Fruit fly (Drosophila melanogaster) whole organism, embryonic: ENCODE data around the gene CG10301.

Source experiments
- B-H2 ChIP-seq: fragments of 200-800 bp; sonication (Bioruptor generic); optimal IDR thresholded peaks from 2 replicates; lab custom pipeline; 2018; ENCODE audit warnings: missing biosample characterization, mild to moderate bottlenecking, missing genetic modification characterization
- Blimp-1 ChIP-seq: fragments of 200-800 bp; sonication (Bioruptor generic); optimal IDR thresholded peaks from 3 replicates; lab custom pipeline; 2018; ENCODE audit warnings: missing biosample characterization, missing genetic modification characterization, mild to moderate bottlenecking, moderate library complexity, missing genetic modification reagents
- CG12104 ChIP-seq: fragments of 200-800 bp; sonication (Bioruptor generic); optimal IDR thresholded peaks from 3 replicates; lab custom pipeline; 2016; ENCODE audit warnings: missing biosample characterization, missing genetic modification characterization
- CG12236 ChIP-seq: fragments of 200-800 bp; sonication (Bioruptor generic); optimal IDR thresholded peaks from 2 replicates; lab custom pipeline; 2016; ENCODE audit warnings: missing biosample characterization, missing genetic modification characterization
- CG12299 ChIP-seq: fragments of 200-800 bp; sonication (Bioruptor generic); optimal IDR thresholded peaks from 2 replicates; lab custom pipeline; 2018; ENCODE audit warnings: missing biosample characterization, mild to moderate bottlenecking, missing genetic modification characterization
- CG12769 ChIP-seq: fragments of 200-800 bp; sonication (Bioruptor generic); optimal IDR thresholded peaks from 2 replicates; lab custom pipeline; 2019; ENCODE audit warnings: missing biosample characterization, mild to moderate bottlenecking, missing genetic modification characterization, moderate library complexity
- CG14014 ChIP-seq: fragments of 200-800 bp; sonication (Bioruptor generic); IDR thresholded peaks from 2 replicates; pipeline ENCODE4 v1.3.6; 2022; ENCODE audit warnings: missing biosample characterization, missing genetic modification characterization
- CG14050 ChIP-seq: fragments of 200-800 bp; sonication (Bioruptor generic); IDR thresholded peaks from 3 replicates; pipeline ENCODE4 v1.3.6; 2022; ENCODE audit warnings: missing biosample characterization, missing genetic modification characterization
- CG17328 ChIP-seq: fragments of 200-800 bp; sonication (Bioruptor generic); IDR thresholded peaks from 2 replicates; pipeline ENCODE4 v1.3.6; 2022; ENCODE audit warnings: missing biosample characterization, missing genetic modification characterization
- CG17359 ChIP-seq: fragments of 200-800 bp; sonication (Bioruptor generic); optimal IDR thresholded peaks from 3 replicates; lab custom pipeline; 2018; ENCODE audit warnings: missing biosample characterization, mild to moderate bottlenecking, missing genetic modification characterization, moderate library complexity
- CG18011 ChIP-seq: fragments of 200-800 bp; sonication (Bioruptor generic); optimal IDR thresholded peaks from 2 replicates; lab custom pipeline; 2017; ENCODE audit warnings: missing biosample characterization, missing genetic modification characterization, mild to moderate bottlenecking, moderate library complexity, missing genotype
- CG32767 ChIP-seq: fragments of 200-800 bp; sonication (Bioruptor generic); IDR thresholded peaks from 2 replicates; pipeline ENCODE4 v1.3.6; 2022; ENCODE audit warnings: missing biosample characterization, missing genetic modification characterization
- CG32772 ChIP-seq: fragments of 200-800 bp; sonication (Bioruptor generic); IDR thresholded peaks from 2 replicates; pipeline ENCODE4 v1.3.6; 2022; ENCODE audit warnings: missing biosample characterization, missing genetic modification characterization
- CG33213 ChIP-seq: fragments of 200-800 bp; sonication (Bioruptor generic); optimal IDR thresholded peaks from 3 replicates; lab custom pipeline; 2016; ENCODE audit warnings: missing biosample characterization, missing genetic modification characterization
- CG4730 ChIP-seq: fragments of 200-800 bp; sonication (Bioruptor generic); IDR thresholded peaks from 2 replicates; pipeline ENCODE4 v1.3.6; 2022; ENCODE audit warnings: missing biosample characterization, missing genetic modification characterization
- CG5180 ChIP-seq: fragments of 200-800 bp; sonication (Bioruptor generic); optimal IDR thresholded peaks from 3 replicates; lab custom pipeline; 2017; ENCODE audit warnings: missing biosample characterization, missing genetic modification characterization, mild to moderate bottlenecking, moderate library complexity, missing genetic modification reagents
- CG8290 ChIP-seq, 3 experiments: fragments of 200-800 bp; sonication (Bioruptor generic); optimal IDR thresholded peaks; 2 replicates each; lab custom pipeline; 2016 to 2019; ENCODE audit warnings: missing biosample characterization in 3 of 3, missing genetic modification characterization in 3 of 3, mild to moderate bottlenecking in 2 of 3, moderate library complexity in 1 of 3
- CG9876 ChIP-seq: fragments of 200-800 bp; sonication (Bioruptor generic); optimal IDR thresholded peaks from 2 replicates; lab custom pipeline; 2016; ENCODE audit warnings: missing biosample characterization, missing genetic modification characterization
- CrebB ChIP-seq: fragments of 200-800 bp; sonication (Bioruptor generic); optimal IDR thresholded peaks from 3 replicates; lab custom pipeline; 2018; ENCODE audit warnings: missing biosample characterization, mild to moderate bottlenecking, missing genetic modification characterization
- D19B ChIP-seq: fragments of 200-800 bp; sonication (Bioruptor generic); optimal IDR thresholded peaks from 2 replicates; lab custom pipeline; 2017; ENCODE audit warnings: missing biosample characterization, mild to moderate bottlenecking, missing genetic modification characterization
- Fer1 ChIP-seq: fragments of 200-800 bp; sonication (Bioruptor generic); optimal IDR thresholded peaks from 2 replicates; lab custom pipeline; 2017; ENCODE audit warnings: missing biosample characterization, mild to moderate bottlenecking, missing genetic modification characterization
- Fer3 ChIP-seq: fragments of 200-800 bp; sonication (Bioruptor generic); optimal IDR thresholded peaks from 2 replicates; lab custom pipeline; 2018; ENCODE audit warnings: missing biosample characterization, mild to moderate bottlenecking, missing genetic modification characterization, moderate library complexity
- Gug ChIP-seq: fragments of 200-800 bp; sonication (Bioruptor generic); IDR thresholded peaks from 4 replicates; pipeline ENCODE4 v1.3.6; 2022; ENCODE audit warnings: missing biosample characterization, missing genetic modification characterization
- HLH3B ChIP-seq: fragments of 200-800 bp; sonication (Bioruptor generic); IDR thresholded peaks from 2 replicates; pipeline ENCODE4 v1.3.6; 2022; ENCODE audit warnings: missing biosample characterization, missing genetic modification characterization
- Hmr ChIP-seq: fragments of 200-800 bp; sonication (Bioruptor generic); optimal IDR thresholded peaks from 3 replicates; lab custom pipeline; 2017; ENCODE audit warnings: mild to moderate bottlenecking, missing biosample characterization, missing genetic modification reagents, missing genetic modification characterization
- Hmx ChIP-seq: fragments of 200-800 bp; sonication (Bioruptor generic); optimal IDR thresholded peaks from 2 replicates; lab custom pipeline; 2016; ENCODE audit warnings: missing biosample characterization, missing genetic modification characterization
- Med ChIP-seq: fragments of 200-800 bp; sonication (Bioruptor generic); peaks from one replicate; lab custom pipeline; 2016; ENCODE audit warnings: missing biosample characterization, missing genetic modification characterization, mild to moderate bottlenecking, inconsistent platforms, moderate library complexity
- Pdp1 ChIP-seq, 2 experiments: fragments of 200-800 bp; sonication (Bioruptor generic); optimal IDR thresholded peaks; 3 replicates each; lab custom pipeline; 2016; ENCODE audit warnings: missing biosample characterization in 2 of 2, missing genetic modification characterization in 2 of 2, mild to moderate bottlenecking in 1 of 2, moderate library complexity in 1 of 2
- Sox102F ChIP-seq: fragments of 200-800 bp; sonication (Bioruptor generic); optimal IDR thresholded peaks from 2 replicates; lab custom pipeline; 2018; ENCODE audit warnings: missing biosample characterization, mild to moderate bottlenecking, missing genetic modification characterization, moderate library complexity
- btn ChIP-seq: fragments of 200-800 bp; sonication (Bioruptor generic); optimal IDR thresholded peaks from 2 replicates; lab custom pipeline; 2016; ENCODE audit warnings: missing biosample characterization, missing genetic modification characterization
- cg ChIP-seq: fragments of 200-800 bp; sonication (Bioruptor generic); optimal IDR thresholded peaks from 3 replicates; lab custom pipeline; 2019; ENCODE audit warnings: missing biosample characterization, mild to moderate bottlenecking, missing genetic modification characterization, moderate library complexity
- chinmo ChIP-seq: fragments of 200-800 bp; sonication (Bioruptor generic); IDR thresholded peaks from 4 replicates; pipeline ENCODE4 v1.3.6; 2022; ENCODE audit warnings: missing biosample characterization, missing genetic modification characterization; ENCODE audit not compliant: partially characterized antibody
- ci ChIP-seq: fragments of 200-800 bp; sonication (Bioruptor generic); IDR thresholded peaks from 3 replicates; pipeline ENCODE4 v1.3.6; 2022; ENCODE audit warnings: missing biosample characterization, missing genetic modification characterization
- fd96Cb ChIP-seq: fragments of 200-800 bp; sonication (Bioruptor generic); optimal IDR thresholded peaks from 2 replicates; lab custom pipeline; 2018; ENCODE audit warnings: missing biosample characterization, mild to moderate bottlenecking, missing genetic modification characterization, moderate library complexity
- gfzf ChIP-seq: fragments of 200-800 bp; sonication (Bioruptor generic); optimal IDR thresholded peaks from 2 replicates; lab custom pipeline; 2016; ENCODE audit warnings: missing biosample characterization, mild to moderate bottlenecking, missing genetic modification characterization, moderate library complexity
- insv ChIP-seq, 2 experiments: fragments of 200-800 bp; sonication (Bioruptor generic); optimal IDR thresholded peaks; 3 replicates each; lab custom pipeline; 2016 to 2018; ENCODE audit warnings: missing biosample characterization in 2 of 2, missing genetic modification characterization in 2 of 2
- ken ChIP-seq: fragments of 200-800 bp; sonication (Bioruptor generic); IDR thresholded peaks from 3 replicates; pipeline ENCODE4 v1.3.6; 2022; ENCODE audit warnings: missing biosample characterization, missing genetic modification characterization
- mirr ChIP-seq: fragments of 200-800 bp; sonication (Bioruptor generic); optimal IDR thresholded peaks from 3 replicates; lab custom pipeline; 2018; ENCODE audit warnings: missing biosample characterization, mild to moderate bottlenecking, missing genetic modification characterization
- org-1 ChIP-seq: fragments of 200-800 bp; sonication (Bioruptor generic); optimal IDR thresholded peaks from 2 replicates; lab custom pipeline; 2017; ENCODE audit warnings: missing biosample characterization, missing genetic modification characterization
- phol ChIP-seq: fragments of 200-800 bp; sonication (Bioruptor generic); optimal IDR thresholded peaks from 3 replicates; lab custom pipeline; 2018; ENCODE audit warnings: missing biosample characterization, mild to moderate bottlenecking, missing genetic modification characterization, moderate library complexity
- prd ChIP-seq, 3 experiments: fragments of >200 bp in 2 of 3; fragments of 200-800 bp in 1 of 3; sonication (Bioruptor generic) in 1 of 3; optimal IDR thresholded peaks in 2 of 3; IDR thresholded peaks in 1 of 3; 2 replicates in 2 of 3; 3 replicates in 1 of 3; pipeline versions ENCODE4 v1.3.6 to Lab custom; 2017 to 2022; ENCODE audit warnings: missing biosample characterization in 1 of 3, missing genetic modification characterization in 1 of 3
- ro ChIP-seq: fragments of 200-800 bp; sonication (Bioruptor generic); IDR thresholded peaks from 2 replicates; pipeline ENCODE4 v1.3.6; 2022; ENCODE audit warnings: missing biosample characterization, missing genetic modification characterization
- scrt ChIP-seq: fragments of 200-800 bp; sonication (Bioruptor generic); optimal IDR thresholded peaks from 2 replicates; lab custom pipeline; 2018; ENCODE audit warnings: missing biosample characterization, mild to moderate bottlenecking, missing genetic modification characterization, moderate library complexity
- sd ChIP-seq: fragments of 200-800 bp; sonication (Bioruptor generic); optimal IDR thresholded peaks from 3 replicates; lab custom pipeline; 2018; ENCODE audit warnings: missing biosample characterization, mild to moderate bottlenecking, missing genetic modification characterization, moderate library complexity
- sens-2 ChIP-seq: fragments of 200-800 bp; sonication (Bioruptor generic); IDR thresholded peaks from 2 replicates; pipeline ENCODE4 v1.3.6; 2022; ENCODE audit warnings: missing biosample characterization, missing genetic modification characterization
- sna ChIP-seq: fragments of 200-800 bp; sonication (Bioruptor generic); IDR thresholded peaks from 2 replicates; pipeline ENCODE4 v1.3.6; 2022; ENCODE audit warnings: missing biosample characterization, missing genetic modification characterization; ENCODE audit not compliant: partially characterized antibody
- sug ChIP-seq: fragments of 200-800 bp; optimal IDR thresholded peaks from 2 replicates; lab custom pipeline; 2019; ENCODE audit warnings: missing biosample characterization, mild to moderate bottlenecking, missing genetic modification characterization, moderate library complexity
- vvl ChIP-seq: fragments of 200-800 bp; sonication (Bioruptor generic); IDR thresholded peaks from 2 replicates; pipeline ENCODE4 v1.3.6; 2022; ENCODE audit warnings: missing biosample characterization, missing genetic modification characterization

Gene CG10301

dm6 chr3R:23725711-23726349 lies 15.9 kb downstream of the CG10301 start (continued):
- TF ChIP-seq sd (tag; lab: Kevin White, UChicago) (peak; percentile 61), insv (GFP tag; optimal IDR thresholded peaks at IDR 0.05; lab: Kevin White, UChicago) (no peak), CG12299 (tag; lab: Kevin White, UChicago) (peak; percentile 30), vvl (GFP tag; lab: Robert Waterston, UW) (peak; percentile 46; the same call in 1 of the 2 replicates), chinmo (GFP tag; lab: Robert Waterston, UW) (0 out of 4 replicates have a peak, but pooled peaks have one; percentile 32), CG17328 (GFP tag; lab: Robert Waterston, UW) (no peak), org-1 (GFP tag; lab: Kevin White, UChicago) (peak; percentile 14), Fer1 (GFP tag; lab: Kevin White, UChicago) (peak; percentile 60), Gug (GFP tag; lab: Robert Waterston, UW) (no peak), sens-2 (GFP tag; lab: Robert Waterston, UW) (no peak), mirr (GFP tag; lab: Kevin White, UChicago) (peak; percentile 63), Hmr (GFP tag; lab: Kevin White, UChicago) (peak; percentile 53), Med (GFP tag; lab: Kevin White, UChicago) (peak; percentile 72), Fer3 (tag; lab: Kevin White, UChicago) (peak; percentile 30), CG18011 (GFP tag; lab: Kevin White, UChicago) (no peak), CG33213 (no peak), CG14050 (GFP tag; lab: Robert Waterston, UW) (no peak), sug (peak; percentile 81), ken (GFP tag; lab: Robert Waterston, UW) (no peak), CG32772 (GFP tag; lab: Robert Waterston, UW) (no peak), CG12769 (tag; lab: Kevin White, UChicago) (peak; percentile 55), CG5180 (GFP tag; lab: Kevin White, UChicago) (peak; percentile 36), Hmx (GFP tag; lab: Kevin White, UChicago) (no peak), fd96Cb (no peak), B-H2 (GFP tag; lab: Kevin White, UChicago) (peak; percentile 66), cg (GFP tag; lab: Kevin White, UChicago) (peak; percentile 44), HLH3B (GFP tag; lab: Robert Waterston, UW) (0 out of 2 replicates have a peak, but pooled peaks have one; percentile 21), Pdp1 (GFP tag; optimal IDR thresholded peaks at IDR 0.05; lab: Kevin White, UChicago) (peak in 1 of 2 experiments; percentile 51), Blimp-1 (GFP tag; lab: Kevin White, UChicago) (peak; percentile 11), ci (GFP tag; lab: Robert Waterston, UW) (peak; percentile 50; the same call in 2 of the 3 replicates), ro (GFP tag; lab: Robert Waterston, UW) (no peak), Sox102F (no peak), CG9876 (GFP tag; lab: Kevin White, UChicago) (no peak), phol (no peak), btn (GFP tag; lab: Kevin White, UChicago) (no peak), CG17359 (peak; percentile 18), sna (no peak), D19B (GFP tag; lab: Kevin White, UChicago) (no peak), scrt (GFP tag; lab: Kevin White, UChicago) (peak; percentile 19), CrebB (tag; lab: Kevin White, UChicago) (peak; percentile 32), CG12104 (GFP tag; lab: Kevin White, UChicago) (peak; percentile 14), prd (optimal IDR thresholded peaks at IDR 0.05; lab: Kevin White, UChicago) (no peak), prd (GFP tag; IDR thresholded peaks at IDR 0.05; lab: Robert Waterston, UW) (no peak), gfzf (GFP tag; lab: Kevin White, UChicago) (no peak), CG12236 (GFP tag; lab: Kevin White, UChicago) (no peak), CG32767 (GFP tag; lab: Robert Waterston, UW) (0 out of 2 replicates have a peak, but pooled peaks have one; percentile 14), CG14014 (GFP tag; lab: Robert Waterston, UW) (no peak), CG8290 (GFP tag; optimal IDR thresholded peaks at IDR 0.05; lab: Kevin White, UChicago) (no peak), CG8290 (tag; optimal IDR thresholded peaks at IDR 0.05; lab: Kevin White, UChicago) (peak in 1 of 2 experiments; percentile 65), CG4730 (GFP tag; lab: Robert Waterston, UW) (no peak)
